Fruit fly (Drosophila melanogaster) whole organism, embryonic: ENCODE measurements around the gene Hsp60B.

Experiments used
- ATbp ChIP-seq: fragments of 200-800 bp; sonication (Bioruptor generic); optimal IDR thresholded peaks from 2 replicates; lab custom pipeline; 2017; ENCODE audit warnings: missing biosample characterization, mild to moderate bottlenecking, missing genetic modification characterization, missing genetic modification reagents
- Atf-2 ChIP-seq: fragments of 200-800 bp; sonication (Bioruptor generic); optimal IDR thresholded peaks from 2 replicates; lab custom pipeline; 2016; ENCODE audit warnings: missing biosample characterization, missing genetic modification characterization
- Blimp-1 ChIP-seq: fragments of 200-800 bp; sonication (Bioruptor generic); optimal IDR thresholded peaks from 3 replicates; lab custom pipeline; 2018; ENCODE audit warnings: missing biosample characterization, missing genetic modification characterization, mild to moderate bottlenecking, moderate library complexity, missing genetic modification reagents
- CG10366 ChIP-seq: fragments of 200-800 bp; sonication (Bioruptor generic); IDR thresholded peaks from 2 replicates; pipeline ENCODE4 v1.3.6; 2022; ENCODE audit warnings: missing biosample characterization, missing genetic modification characterization
- CG11504 ChIP-seq: fragments of 200-800 bp; sonication (Bioruptor generic); optimal IDR thresholded peaks from 3 replicates; lab custom pipeline; 2019; ENCODE audit warnings: missing biosample characterization, mild to moderate bottlenecking, missing genetic modification characterization, moderate library complexity
- CG12219 ChIP-seq: fragments of 200-800 bp; sonication (Bioruptor generic); optimal IDR thresholded peaks from 3 replicates; lab custom pipeline; 2018; ENCODE audit warnings: missing biosample characterization, mild to moderate bottlenecking, missing genetic modification characterization
- CG1647 ChIP-seq: fragments of 200-800 bp; sonication (Bioruptor generic); optimal IDR thresholded peaks from 3 replicates; lab custom pipeline; 2016; ENCODE audit warnings: missing biosample characterization, missing genetic modification characterization
- CG17186 ChIP-seq: fragments of 200-800 bp; sonication (Bioruptor generic); optimal IDR thresholded peaks from 3 replicates; lab custom pipeline; 2017; ENCODE audit warnings: missing biosample characterization, missing genetic modification reagents, missing genetic modification characterization
- CG17912 ChIP-seq: fragments of 200-800 bp; sonication (Bioruptor generic); optimal IDR thresholded peaks from 2 replicates; lab custom pipeline; 2018; ENCODE audit warnings: missing biosample characterization, mild to moderate bottlenecking, missing genetic modification characterization
- CG18262 ChIP-seq: fragments of 200-800 bp; optimal IDR thresholded peaks from 3 replicates; lab custom pipeline; 2019; ENCODE audit warnings: missing biosample characterization, mild to moderate bottlenecking, missing genetic modification characterization, moderate library complexity
- CG32767 ChIP-seq: fragments of 200-800 bp; sonication (Bioruptor generic); IDR thresholded peaks from 2 replicates; pipeline ENCODE4 v1.3.6; 2022; ENCODE audit warnings: missing biosample characterization, missing genetic modification characterization
- CG3281 ChIP-seq: fragments of 200-800 bp; sonication (Bioruptor generic); optimal IDR thresholded peaks from 3 replicates; lab custom pipeline; 2017; ENCODE audit warnings: missing biosample characterization, mild to moderate bottlenecking, missing genetic modification characterization
- CG34224 ChIP-seq: fragments of 200-800 bp; sonication (Bioruptor generic); IDR thresholded peaks from 3 replicates; pipeline ENCODE4 v1.3.6; 2022; ENCODE audit warnings: missing biosample characterization, missing genetic modification characterization; ENCODE audit not compliant: partially characterized antibody
- CG34376 ChIP-seq: fragments of 200-800 bp; sonication (Bioruptor generic); optimal IDR thresholded peaks from 2 replicates; lab custom pipeline; 2018; ENCODE audit warnings: missing biosample characterization, mild to moderate bottlenecking, missing genetic modification characterization
- CG43689 ChIP-seq: fragments of 200-800 bp; sonication (Bioruptor generic); IDR thresholded peaks from 2 replicates; pipeline ENCODE4 v1.3.6; 2022; ENCODE audit warnings: missing biosample characterization, missing genetic modification characterization
- CG4854 ChIP-seq: fragments of 200-800 bp; sonication (Bioruptor generic); optimal IDR thresholded peaks from 2 replicates; lab custom pipeline; 2016; ENCODE audit warnings: missing biosample characterization, missing genetic modification characterization, inconsistent platforms
- CG6791 ChIP-seq: fragments of 200-800 bp; sonication (Bioruptor generic); IDR thresholded peaks from 3 replicates; pipeline ENCODE4 v1.3.6; 2022; ENCODE audit warnings: missing biosample characterization, missing genetic modification characterization; ENCODE audit not compliant: partially characterized antibody
- CG7372 ChIP-seq: fragments of 200-800 bp; sonication (Bioruptor generic); IDR thresholded peaks from 2 replicates; pipeline ENCODE4 v1.3.6; 2022; ENCODE audit warnings: missing biosample characterization, missing genetic modification characterization
- CG7987 ChIP-seq: fragments of 200-800 bp; sonication (Bioruptor generic); optimal IDR thresholded peaks from 2 replicates; lab custom pipeline; 2018; ENCODE audit warnings: missing biosample characterization, mild to moderate bottlenecking, missing genetic modification characterization, moderate library complexity
- CG9727 ChIP-seq: fragments of 200-800 bp; sonication (Bioruptor generic); optimal IDR thresholded peaks from 3 replicates; lab custom pipeline; 2017; ENCODE audit warnings: missing biosample characterization, mild to moderate bottlenecking, missing genetic modification characterization
- Chrac-16 ChIP-seq: fragments of 200-800 bp; sonication (Bioruptor generic); optimal IDR thresholded peaks from 3 replicates; lab custom pipeline; 2016; ENCODE audit warnings: missing biosample characterization, missing genetic modification characterization
- E2f2 ChIP-seq: fragments of 200-800 bp; sonication (Bioruptor generic); IDR thresholded peaks from 2 replicates; pipeline ENCODE4 v1.3.6; 2022; ENCODE audit warnings: missing biosample characterization, missing genetic modification characterization
- Ets65A ChIP-seq: fragments of 200-800 bp; sonication (Bioruptor generic); peaks from one replicate; lab custom pipeline; 2016; ENCODE audit warnings: missing biosample characterization, missing genetic modification characterization
- Lim3 ChIP-seq: fragments of 200-800 bp; sonication (Bioruptor generic); IDR thresholded peaks from 2 replicates; pipeline ENCODE4 v1.3.6; 2022; ENCODE audit warnings: missing biosample characterization, missing genetic modification characterization
- MBD-R2 ChIP-seq: fragments of 200-800 bp; sonication (Bioruptor generic); IDR thresholded peaks from 2 replicates; pipeline ENCODE4 v1.3.6; 2022; ENCODE audit warnings: missing biosample characterization, missing genetic modification characterization
- NFAT ChIP-seq: fragments of 200-800 bp; sonication (Bioruptor generic); IDR thresholded peaks from 2 replicates; pipeline ENCODE4 v1.3.6; 2022; ENCODE audit warnings: missing biosample characterization, missing genetic modification characterization
- Opbp ChIP-seq: fragments of 200-800 bp; sonication (Bioruptor generic); IDR thresholded peaks from 3 replicates; pipeline ENCODE4 v1.3.6; 2022; ENCODE audit warnings: missing biosample characterization, missing genetic modification characterization; ENCODE audit not compliant: partially characterized antibody
- Optix ChIP-seq: fragments of 200-800 bp; sonication (Bioruptor generic); IDR thresholded peaks from 3 replicates; pipeline ENCODE4 v1.3.6; 2022; ENCODE audit warnings: missing biosample characterization, missing genetic modification characterization
- Xrp1 ChIP-seq: fragments of 200-800 bp; sonication (Bioruptor generic); IDR thresholded peaks from 2 replicates; pipeline ENCODE4 v1.3.6; 2022; ENCODE audit warnings: missing biosample characterization, missing genetic modification characterization
- bsh ChIP-seq, 2 experiments: fragments of 200-800 bp; sonication (Bioruptor generic); optimal IDR thresholded peaks; 2 replicates each; lab custom pipeline; 2017 to 2018; ENCODE audit warnings: mild to moderate bottlenecking in 2 of 2, missing biosample characterization in 2 of 2, missing genetic modification characterization in 2 of 2, moderate library complexity in 1 of 2
- chif ChIP-seq, 2 experiments: fragments of 200-800 bp; sonication (Bioruptor generic); optimal IDR thresholded peaks; 3 replicates each; lab custom pipeline; 2016; ENCODE audit warnings: missing biosample characterization in 2 of 2, missing genetic modification characterization in 2 of 2
- chn ChIP-seq: fragments of 200-800 bp; sonication (Bioruptor generic); optimal IDR thresholded peaks from 2 replicates; lab custom pipeline; 2016; ENCODE audit warnings: missing biosample characterization, missing genetic modification characterization
- ci ChIP-seq: fragments of 200-800 bp; sonication (Bioruptor generic); IDR thresholded peaks from 3 replicates; pipeline ENCODE4 v1.3.6; 2022; ENCODE audit warnings: missing biosample characterization, missing genetic modification characterization
- dmrt11E ChIP-seq: fragments of 200-800 bp; sonication (Bioruptor generic); optimal IDR thresholded peaks from 3 replicates; lab custom pipeline; 2018; ENCODE audit warnings: missing biosample characterization, mild to moderate bottlenecking, missing genetic modification characterization, moderate library complexity
- dmrt99B ChIP-seq: fragments of 200-800 bp; sonication (Bioruptor generic); optimal IDR thresholded peaks from 2 replicates; lab custom pipeline; 2018; ENCODE audit warnings: missing biosample characterization, mild to moderate bottlenecking, missing genetic modification characterization, moderate library complexity
- dysf ChIP-seq: fragments of 200-800 bp; sonication (Bioruptor generic); IDR thresholded peaks from 3 replicates; pipeline ENCODE4 v1.3.6; 2022; ENCODE audit warnings: missing biosample characterization, missing genetic modification characterization
- ewg ChIP-seq: fragments of 200-800 bp; sonication (Bioruptor generic); optimal IDR thresholded peaks from 3 replicates; lab custom pipeline; 2017; ENCODE audit warnings: mild to moderate bottlenecking, missing biosample characterization, missing genetic modification reagents, missing genetic modification characterization
- fu2 ChIP-seq: fragments of 200-800 bp; sonication (Bioruptor generic); optimal IDR thresholded peaks from 2 replicates; lab custom pipeline; 2016; ENCODE audit warnings: missing biosample characterization, missing genetic modification characterization
- insv ChIP-seq, 2 experiments: fragments of 200-800 bp; sonication (Bioruptor generic); optimal IDR thresholded peaks; 3 replicates each; lab custom pipeline; 2016 to 2018; ENCODE audit warnings: missing biosample characterization in 2 of 2, missing genetic modification characterization in 2 of 2
- nmo ChIP-seq: fragments of 200-800 bp; sonication (Bioruptor generic); optimal IDR thresholded peaks from 2 replicates; lab custom pipeline; 2018; ENCODE audit warnings: missing biosample characterization, mild to moderate bottlenecking, missing genetic modification characterization, moderate library complexity
- phol ChIP-seq: fragments of 200-800 bp; sonication (Bioruptor generic); optimal IDR thresholded peaks from 3 replicates; lab custom pipeline; 2018; ENCODE audit warnings: missing biosample characterization, mild to moderate bottlenecking, missing genetic modification characterization, moderate library complexity
- ssp ChIP-seq: fragments of 200-800 bp; sonication (Bioruptor generic); IDR thresholded peaks from 2 replicates; pipeline ENCODE4 v1.3.6; 2022; ENCODE audit warnings: missing biosample characterization, missing genetic modification characterization
- sug ChIP-seq: fragments of 200-800 bp; optimal IDR thresholded peaks from 2 replicates; lab custom pipeline; 2019; ENCODE audit warnings: missing biosample characterization, mild to moderate bottlenecking, missing genetic modification characterization, moderate library complexity
- ttk ChIP-seq: fragments of 200-800 bp; sonication (Bioruptor generic); IDR thresholded peaks from 2 replicates; pipeline ENCODE4 v2.1.2; 2022; ENCODE audit warnings: missing biosample characterization, missing genetic modification characterization
- vvl ChIP-seq: fragments of 200-800 bp; sonication (Bioruptor generic); IDR thresholded peaks from 2 replicates; pipeline ENCODE4 v1.3.6; 2022; ENCODE audit warnings: missing biosample characterization, missing genetic modification characterization
- wek ChIP-seq: fragments of 200-800 bp; sonication (Bioruptor generic); optimal IDR thresholded peaks from 3 replicates; lab custom pipeline; 2018; ENCODE audit warnings: missing biosample characterization, mild to moderate bottlenecking, missing genetic modification characterization, moderate library complexity

Gene Hsp60B

DNA sequence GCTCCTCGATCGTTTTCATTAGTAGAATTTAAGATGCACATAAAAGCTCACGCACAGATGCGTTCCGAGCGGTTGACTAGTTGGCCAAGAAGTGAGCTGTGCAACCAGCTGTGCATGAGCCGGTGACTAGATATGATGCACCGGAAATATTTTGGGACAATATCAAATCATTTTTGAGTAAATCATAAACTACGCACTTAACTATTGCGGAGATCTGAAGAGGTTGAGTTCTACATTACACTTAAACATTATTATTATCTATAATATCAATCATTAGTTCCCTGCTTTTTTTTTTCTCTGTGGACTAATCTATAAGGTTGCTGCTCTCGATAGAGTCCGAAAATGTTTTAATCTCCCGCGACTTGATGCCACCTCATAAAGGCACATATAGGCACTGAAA lies 45.1 kb upstream of the Hsp60B start (continued):
- peak; percentile 28 for TF ChIP-seq dmrt11E
- TF ChIP-seq CG10366 (GFP tag; lab: Robert Waterston, UW) = peak; percentile 22; the same call in 1 of the 2 replicates
- TF ChIP-seq bsh (GFP tag; optimal IDR thresholded peaks at IDR 0.05; lab: Kevin White, UChicago) = peak in 1 of 2 experiments; percentile 77
- no peak for TF ChIP-seq CG9727 (GFP tag; lab: Kevin White, UChicago)
- TF ChIP-seq ATbp (GFP tag; lab: Kevin White, UChicago) = peak; percentile 6
- TF ChIP-seq insv (GFP tag; optimal IDR thresholded peaks at IDR 0.05; lab: Kevin White, UChicago) = no peak
- TF ChIP-seq Blimp-1 = peak; percentile 58
- peak; percentile 58; the same call in 1 of the 2 replicates for TF ChIP-seq Xrp1 (GFP tag; lab: Robert Waterston, UW)
- no peak for TF ChIP-seq CG7372
- peak; percentile 49 for TF ChIP-seq CG18262 (tag; lab: Kevin White, UChicago)
- peak; percentile 26 for TF ChIP-seq nmo (GFP tag; lab: Kevin White, UChicago)
- peak; percentile 51 for TF ChIP-seq phol (tag; lab: Kevin White, UChicago)
- TF ChIP-seq CG7987 (GFP tag; lab: Kevin White, UChicago) = no peak
- peak; percentile 32; the same call in 1 of the 3 replicates for TF ChIP-seq dysf (GFP tag; lab: Robert Waterston, UW)
- peak; percentile 41 for TF ChIP-seq dmrt99B (tag; lab: Kevin White, UChicago)
- TF ChIP-seq vvl (GFP tag; lab: Robert Waterston, UW) = peak; percentile 66; the same call in 1 of the 2 replicates

- TF ChIP-seq CG17186 (GFP tag; lab: Kevin White, UChicago) (no peak), CG11504 (tag; lab: Kevin White, UChicago) (peak; percentile 76)
Observed at dm6 chr2L:684089-684488, 44.1 kb upstream of the Hsp60B start.

dm6 chr2L:684788-685187 lies 43.4 kb upstream of the Hsp60B start:
- TF ChIP-seq sug = no peak
- no peak for TF ChIP-seq CG4854 (GFP tag; lab: Kevin White, UChicago)
- no peak for TF ChIP-seq Optix
- peak; percentile 50 for TF ChIP-seq Ets65A

dm6 chr2L:696495-696894 lies 31.7 kb upstream of the Hsp60B start:
- TF ChIP-seq CG1647 (GFP tag; lab: Kevin White, UChicago) = no peak
- TF ChIP-seq CG34376 (GFP tag; lab: Kevin White, UChicago) = no peak
- TF ChIP-seq ttk = no peak
- no peak for TF ChIP-seq fu2 (GFP tag; lab: Kevin White, UChicago)
- TF ChIP-seq E2f2 (GFP tag; lab: Robert Waterston, UW) = no peak
- no peak for TF ChIP-seq ewg (GFP tag; lab: Kevin White, UChicago)
- TF ChIP-seq Chrac-16 = no peak
- TF ChIP-seq CG32767 (GFP tag; lab: Robert Waterston, UW) = no peak
- TF ChIP-seq MBD-R2 = no peak
- TF ChIP-seq CG3281 (GFP tag; lab: Kevin White, UChicago) = no peak
- no peak for TF ChIP-seq chif (GFP tag; optimal IDR thresholded peaks at IDR 0.05; lab: Kevin White, UChicago)

DNA sequence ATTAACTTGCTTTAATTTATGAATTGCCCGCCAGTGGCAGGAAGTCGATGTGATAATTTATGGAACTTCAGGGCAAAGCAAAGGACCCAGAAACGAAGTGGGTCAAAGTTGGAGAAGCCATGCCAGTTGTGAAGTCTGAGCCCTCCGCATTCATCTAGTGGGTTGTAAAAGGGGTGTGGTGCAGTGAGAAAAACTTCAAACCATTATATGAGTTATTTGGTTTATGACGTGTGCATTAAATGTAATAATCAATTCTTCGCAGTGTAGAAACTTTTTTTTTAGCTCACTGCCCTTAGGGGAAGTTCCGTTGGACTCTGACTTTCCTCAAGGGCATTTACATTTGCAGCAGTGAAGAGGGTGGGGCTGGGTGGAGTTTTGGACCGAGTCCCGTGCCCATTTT lies 30.6 kb upstream of the Hsp60B start:
- TF ChIP-seq CG6791 (GFP tag; lab: Robert Waterston, UW) (no peak), ssp (GFP tag; lab: Robert Waterston, UW) (no peak), chn (no peak), Lim3 (GFP tag; lab: Robert Waterston, UW) (no peak), wek (GFP tag; lab: Kevin White, UChicago) (no peak), Atf-2 (GFP tag; lab: Kevin White, UChicago) (no peak), CG4854 (GFP tag; lab: Kevin White, UChicago) (no peak), ATbp (GFP tag; lab: Kevin White, UChicago) (no peak), Opbp (GFP tag; lab: Robert Waterston, UW) (no peak), Chrac-16 (no peak), CG43689 (GFP tag; lab: Robert Waterston, UW) (no peak), ci (GFP tag; lab: Robert Waterston, UW) (no peak), CG17912 (GFP tag; lab: Kevin White, UChicago) (no peak), NFAT (GFP tag; lab: Robert Waterston, UW) (no peak), CG12219 (no peak), CG34224 (GFP tag; lab: Robert Waterston, UW) (no peak)
